Worm (Caenorhabditis elegans) whole organism, young adult: ENCODE measurements around the gene F56H9.6.

Source experiments
- D2030.7 ChIP-seq: fragments of 200-800 bp; sonication (Bioruptor generic); IDR thresholded peaks from 2 replicates; pipeline ENCODE4 v1.3.6; 2022; ENCODE audit warnings: missing genetic modification reagents, missing genetic modification characterization, missing compliant biosample characterization
- F37B4.10 ChIP-seq: fragments of 200-800 bp; sonication (Bioruptor generic); IDR thresholded peaks from 2 replicates; pipeline ENCODE4 v1.3.6; 2022; ENCODE audit warnings: missing genetic modification characterization, missing compliant biosample characterization
- F39B2.1 ChIP-seq: fragments of 200-800 bp; sonication (Bioruptor generic); IDR thresholded peaks from 2 replicates; pipeline ENCODE4 v1.3.6; 2022; ENCODE audit warnings: missing genetic modification reagents, missing genetic modification characterization, missing compliant biosample characterization
- F52B5.7 ChIP-seq: sonication (generic microtip); optimal IDR thresholded peaks from 2 replicates; lab custom pipeline; 2016; ENCODE audit warnings: mild to moderate bottlenecking, missing genetic modification characterization, missing compliant biosample characterization
- F55B11.4 ChIP-seq: sonication (generic microtip); optimal IDR thresholded peaks from 2 replicates; lab custom pipeline; 2016; ENCODE audit warnings: missing compliant biosample characterization, missing genetic modification characterization, borderline replicate concordance; ENCODE audit not compliant: insufficient read depth
- Y53G8AR.9 ChIP-seq: fragments of 200-800 bp; sonication (Bioruptor generic); conservative IDR thresholded peaks from 2 replicates; pipeline ENCODE4 v1.3.6; 2022; ENCODE audit warnings: missing genetic modification reagents, missing genetic modification characterization, missing compliant biosample characterization
- akir-1 ChIP-seq: fragments of 200-800 bp; sonication (Bioruptor generic); optimal IDR thresholded peaks from 2 replicates; lab custom pipeline; 2018; ENCODE audit warnings: mild to moderate bottlenecking, missing genetic modification characterization, moderate library complexity, missing compliant biosample characterization
- atf-7 ChIP-seq: sonication (generic microtip); optimal IDR thresholded peaks from 2 replicates; lab custom pipeline; 2017; ENCODE audit warnings: mild to moderate bottlenecking, missing genetic modification characterization, missing compliant biosample characterization
- attf-5 ChIP-seq: fragments of 200-800 bp; sonication (Bioruptor generic); optimal IDR thresholded peaks from 2 replicates; lab custom pipeline; 2018; ENCODE audit warnings: mild to moderate bottlenecking, missing genetic modification characterization, missing compliant biosample characterization
- cebp-1 ChIP-seq, 2 experiments: fragments of 200-800 bp in 1 of 2; sonication (Bioruptor generic) in 1 of 2; sonication (generic microtip) in 1 of 2; IDR thresholded peaks in 1 of 2; optimal IDR thresholded peaks in 1 of 2; 2 replicates each; pipeline versions ENCODE4 v1.3.6 to Lab custom; 2017 to 2022; ENCODE audit warnings: missing compliant biosample characterization in 2 of 2, missing genetic modification characterization in 2 of 2, mild to moderate bottlenecking in 1 of 2, missing genetic modification reagents in 1 of 2, moderate library complexity in 1 of 2
- cebp-2 ChIP-seq: fragments of 200-800 bp; sonication (Bioruptor generic); IDR thresholded peaks from 2 replicates; pipeline ENCODE4 v1.3.6; 2022; ENCODE audit warnings: missing genetic modification characterization, missing compliant biosample characterization
- ceh-40 ChIP-seq: fragments of 200-800 bp; sonication (Bioruptor generic); IDR thresholded peaks from 2 replicates; pipeline ENCODE4 v1.3.6; 2022; ENCODE audit warnings: missing genetic modification characterization, missing compliant biosample characterization
- efl-1 ChIP-seq: fragments of 150-350 bp; optimal IDR thresholded peaks from 2 replicates; lab custom pipeline; 2014; ENCODE audit warnings: missing biosample characterization, missing genetic modification reagents, missing genetic modification characterization
- egl-18 ChIP-seq: fragments of 200-800 bp; sonication (Bioruptor generic); IDR thresholded peaks from 2 replicates; pipeline ENCODE4 v1.3.6; 2022; ENCODE audit warnings: missing genetic modification reagents, missing genetic modification characterization, missing compliant biosample characterization
- him-1 ChIP-seq: sonication (generic microtip); optimal IDR thresholded peaks from 2 replicates; lab custom pipeline; 2016; ENCODE audit warnings: missing genotype, missing genetic modification reagents, missing genetic modification characterization, missing compliant biosample characterization
- hmg-1.2 ChIP-seq: fragments of 200-800 bp; sonication (Bioruptor generic); IDR thresholded peaks from 2 replicates; pipeline ENCODE4 v1.3.6; 2022; ENCODE audit warnings: missing genetic modification reagents, missing genetic modification characterization, missing compliant biosample characterization
- lin-40 ChIP-seq: sonication (generic microtip); optimal IDR thresholded peaks from 2 replicates; lab custom pipeline; 2016; ENCODE audit warnings: missing genetic modification characterization, mild to moderate bottlenecking, missing compliant biosample characterization, missing genotype, missing genetic modification reagents
- lin-54 ChIP-seq: fragments of 200-800 bp; sonication (Bioruptor generic); optimal IDR thresholded peaks from 2 replicates; lab custom pipeline; 2018; ENCODE audit warnings: mild to moderate bottlenecking, missing genetic modification characterization, missing compliant biosample characterization
- madf-8 ChIP-seq: fragments of 200-800 bp; sonication (Bioruptor generic); conservative IDR thresholded peaks from 2 replicates; pipeline ENCODE4 v1.3.6; 2022; ENCODE audit warnings: missing genetic modification reagents, missing genetic modification characterization, missing compliant biosample characterization
- mxl-1 ChIP-seq: sonication (generic microtip); optimal IDR thresholded peaks from 2 replicates; lab custom pipeline; 2016; ENCODE audit warnings: missing genetic modification characterization, missing compliant biosample characterization
- nfya-1 ChIP-seq: sonication (generic microtip); optimal IDR thresholded peaks from 2 replicates; lab custom pipeline; 2017; ENCODE audit warnings: antibody characterized with exemption, missing compliant biosample characterization, missing genetic modification characterization, borderline replicate concordance; ENCODE audit not compliant: insufficient read depth
- nhr-27 ChIP-seq: fragments of 200-800 bp; sonication (Bioruptor generic); optimal IDR thresholded peaks from 2 replicates; lab custom pipeline; 2018; ENCODE audit warnings: mild to moderate bottlenecking, missing genetic modification characterization, moderate library complexity, missing compliant biosample characterization
- nhr-80 ChIP-seq: sonication (generic microtip); optimal IDR thresholded peaks from 2 replicates; lab custom pipeline; 2016; ENCODE audit warnings: missing genetic modification characterization, missing compliant biosample characterization
- nhr-90 ChIP-seq: sonication (generic microtip); optimal IDR thresholded peaks from 2 replicates; lab custom pipeline; 2016; ENCODE audit warnings: missing genotype, mild to moderate bottlenecking, missing genetic modification characterization, missing compliant biosample characterization
- pbrm-1 ChIP-seq: fragments of 200-800 bp; sonication (Bioruptor generic); IDR thresholded peaks from 2 replicates; pipeline ENCODE4 v1.3.6; 2022; ENCODE audit warnings: missing genetic modification reagents, missing genetic modification characterization, missing compliant biosample characterization
- sea-2 ChIP-seq: fragments of 200-800 bp; sonication (Bioruptor generic); IDR thresholded peaks from 2 replicates; pipeline ENCODE4 v1.3.6; 2022; ENCODE audit warnings: missing genetic modification characterization, missing compliant biosample characterization
- tbx-9 ChIP-seq: sonication (generic microtip); optimal IDR thresholded peaks from 2 replicates; lab custom pipeline; 2016; ENCODE audit warnings: borderline replicate concordance, missing genetic modification characterization, inconsistent platforms, missing compliant biosample characterization
- unc-62 ChIP-seq: fragments of 150-350 bp; optimal IDR thresholded peaks from 2 replicates; lab custom pipeline; 2014; ENCODE audit warnings: missing biosample characterization, missing genetic modification reagents, missing genetic modification characterization
- ztf-18 ChIP-seq: sonication (generic microtip); optimal IDR thresholded peaks from 2 replicates; lab custom pipeline; 2016; ENCODE audit warnings: missing genotype, mild to moderate bottlenecking, missing genetic modification characterization, missing compliant biosample characterization
- ztf-25 ChIP-seq: fragments of 200-800 bp; sonication (Bioruptor generic); IDR thresholded peaks from 2 replicates; pipeline ENCODE4 v1.3.6; 2022; ENCODE audit warnings: missing genetic modification reagents, missing genetic modification characterization, missing compliant biosample characterization

The F56H9.6 gene

ce11 chrV:12608857-12609256, 20.8 kb downstream of the F56H9.6 start, which contains the start of gene ZC116.5:
TSS of gene ZC116.5 (minus strand) at chrV:12608957.
- no peak for TF ChIP-seq F37B4.10 (GFP tag; lab: Robert Waterston, UW)
- TF ChIP-seq nhr-27 (tag; lab: Kevin White, UChicago), result no peak
- TF ChIP-seq F39B2.1 (GFP tag; lab: Robert Waterston, UW), result no peak

DNA sequence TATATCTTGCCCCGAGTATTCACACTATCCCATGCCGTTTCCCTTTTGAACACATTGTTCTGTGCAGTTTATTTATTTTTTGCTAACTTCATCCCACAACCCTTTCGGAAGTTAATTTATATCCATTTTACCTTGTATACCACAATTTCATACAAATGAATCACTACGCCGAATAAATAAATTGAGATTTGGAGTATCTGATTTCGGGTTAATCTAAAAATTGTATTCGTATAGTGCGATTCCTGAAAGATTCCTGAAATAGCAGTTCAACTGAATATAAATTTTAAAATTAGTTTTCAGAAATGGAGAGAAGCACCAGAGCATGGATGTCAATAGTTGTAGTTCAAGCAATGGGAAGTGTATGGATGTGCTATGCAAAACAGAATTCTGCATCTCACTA, 22.5 kb downstream of the F56H9.6 start, which contains the start of gene erg-28:
erg-28 (plus strand) TSS at position 301 of the 400 bp plus-strand sequence.
- no peak for TF ChIP-seq sea-2 (GFP tag; lab: Robert Waterston, UW)
- no peak for TF ChIP-seq F55B11.4
- TF ChIP-seq him-1 (tag; lab: Kevin White, UChicago), result peak; percentile 29
- TF ChIP-seq, all 124 proteins: peak for 1

- TF ChIP-seq nfya-1 (tag; lab: Kevin White, UChicago) (no peak), sea-2 (GFP tag; lab: Robert Waterston, UW) (no peak), efl-1 (no peak)
- TF ChIP-seq, all 124 proteins: peak for 0
Measured at ce11 chrV:12601835-12602234, 27.8 kb downstream of the F56H9.6 start.

ce11 chrV:12599510-12600242, 30.0 kb downstream of the F56H9.6 start, which contains the start of gene C14C10.5:
TSS of gene C14C10.5 (plus strand) at chrV:12600192.
- TF ChIP-seq nhr-80 (tag; lab: Kevin White, UChicago) (peak; percentile 63), cebp-1 (GFP tag; IDR thresholded peaks at IDR 0.05; lab: Robert Waterston, UW) (no peak), cebp-1 (tag; optimal IDR thresholded peaks at IDR 0.05; lab: Kevin White, UChicago) (peak; percentile 42), unc-62 (GFP tag; lab: Kevin White, UChicago) (no peak), F52B5.7 (tag; lab: Kevin White, UChicago) (no peak), Y53G8AR.9 (GFP tag; lab: Robert Waterston, UW) (no peak), ztf-18 (peak; percentile 88), lin-54 (GFP tag; lab: Kevin White, UChicago) (no peak), tbx-9 (no peak), hmg-1.2 (no peak), attf-5 (GFP tag; lab: Kevin White, UChicago) (peak; percentile 73), pbrm-1 (GFP tag; lab: Robert Waterston, UW) (no peak), D2030.7 (GFP tag; lab: Robert Waterston, UW) (no peak), mxl-1 (no peak), ceh-40 (GFP tag; lab: Robert Waterston, UW) (no peak), cebp-2 (GFP tag; lab: Robert Waterston, UW) (no peak), egl-18 (no peak), lin-40 (tag; lab: Kevin White, UChicago) (peak; percentile 26), ztf-25 (GFP tag; lab: Robert Waterston, UW) (no peak), sea-2 (GFP tag; lab: Robert Waterston, UW) (no peak)

DNA sequence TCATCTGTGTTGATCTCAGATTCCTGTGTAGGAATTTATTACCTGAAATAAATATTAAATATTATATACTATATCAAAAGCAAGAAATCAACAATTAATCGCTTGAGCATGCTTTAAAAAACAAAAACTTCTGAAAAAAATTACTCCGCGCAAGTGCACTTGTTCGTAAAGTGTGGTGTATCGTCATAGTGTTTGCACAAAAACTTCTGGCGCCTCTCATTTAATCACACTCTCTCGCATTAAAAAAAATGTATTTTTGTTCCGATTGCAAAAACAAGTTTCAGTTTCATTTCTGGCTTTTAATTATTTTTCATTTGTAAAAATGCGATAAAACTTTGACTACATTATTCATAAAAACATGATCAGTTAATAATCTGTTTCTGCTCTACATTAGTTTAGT, 30.5 kb downstream of the F56H9.6 start, which contains the start of the genes C14C10.10 and ril-2:
C14C10.10 (minus strand) TSS at position 19 of the 400 bp plus-strand sequence.
ril-2 (minus strand) TSS at position 48 of the 400 bp plus-strand sequence.
- TF ChIP-seq madf-8, result no peak
- TF ChIP-seq hmg-1.2, result peak; percentile 94
- no peak for TF ChIP-seq atf-7
- TF ChIP-seq lin-54 (GFP tag; lab: Kevin White, UChicago), result no peak
- no peak for TF ChIP-seq sea-2 (GFP tag; lab: Robert Waterston, UW)
- TF ChIP-seq nhr-90 (tag; lab: Kevin White, UChicago), result no peak
- TF ChIP-seq akir-1 (GFP tag; lab: Kevin White, UChicago), result no peak
